Worm (Caenorhabditis elegans) whole organism, midembryonic: ENCODE measurements around the gene catp-8.

Experiments used
- cog-1 ChIP-seq: sonication (generic microtip); optimal IDR thresholded peaks from 2 replicates; lab custom pipeline; 2016; ENCODE audit warnings: missing genetic modification characterization, missing compliant biosample characterization
- flt-1 ChIP-seq: fragments of 200-800 bp; sonication (Bioruptor generic); IDR thresholded peaks from 2 replicates; pipeline ENCODE4 v1.3.6; 2022; ENCODE audit warnings: missing genetic modification characterization, missing compliant biosample characterization
- klf-2 ChIP-seq: fragments of 200-800 bp; sonication (Bioruptor generic); conservative IDR thresholded peaks from 2 replicates; pipeline ENCODE4 v1.3.6; 2022; ENCODE audit warnings: missing genetic modification reagents, missing genetic modification characterization, missing compliant biosample characterization
- med-1 ChIP-seq: sonication (generic microtip); optimal IDR thresholded peaks from 2 replicates; lab custom pipeline; 2017; ENCODE audit warnings: missing genetic modification characterization, mild to moderate bottlenecking, missing compliant biosample characterization, antibody characterized with exemption, missing genetic modification reagents; ENCODE audit not compliant: insufficient read depth
- tab-1 ChIP-seq: fragments of 200-800 bp; sonication (Bioruptor generic); IDR thresholded peaks from 2 replicates; pipeline ENCODE4 v1.3.6; 2022; ENCODE audit warnings: missing genetic modification characterization, missing compliant biosample characterization
- ztf-23 ChIP-seq: fragments of 200-800 bp; sonication (Bioruptor generic); IDR thresholded peaks from 2 replicates; pipeline ENCODE4 v1.3.6; 2022; ENCODE audit warnings: missing genetic modification reagents, missing genetic modification characterization, missing compliant biosample characterization
- ztf-29 ChIP-seq: fragments of 200-800 bp; sonication (Bioruptor generic); IDR thresholded peaks from 2 replicates; pipeline ENCODE4 v1.3.6; 2022; ENCODE audit warnings: missing genetic modification reagents, missing genetic modification characterization, missing compliant biosample characterization

ce11 chrIV:11523685-11524084 is 44.6 kb upstream of the catp-8 start:
- TF ChIP-seq flt-1 (GFP tag; lab: Robert Waterston, UW) (no peak), tab-1 (GFP tag; lab: Robert Waterston, UW) (no peak), cog-1 (tag; lab: Kevin White, UChicago) (no peak), klf-2 (GFP tag; lab: Robert Waterston, UW) (no peak), ztf-23 (GFP tag; lab: Robert Waterston, UW) (no peak), ztf-29 (no peak), med-1 (GFP tag; lab: Kevin White, UChicago) (no peak)
